Fruit fly (Drosophila melanogaster) whole organism, larva: ENCODE results near the gene CG33791.

ENCODE experiments used
- noc ChIP-seq: fragments of 200-800 bp; sonication (Bioruptor generic); optimal IDR thresholded peaks from 3 replicates; lab custom pipeline; 2019; ENCODE audit warnings: missing biosample characterization, mild to moderate bottlenecking, missing genetic modification characterization, moderate library complexity

CG33791 gene

dm6 chr3L:1626924-1627323 lies 24.2 kb downstream of the CG33791 start:
- TF ChIP-seq noc (tag; lab: Kevin White, UChicago), result no peak

dm6 chr3L:1628176-1628866 lies 25.6 kb downstream of the CG33791 start, which contains the start of gene CG13928:
CG13928 (minus strand) TSS chr3L:1628377.
- TF ChIP-seq noc (tag; lab: Kevin White, UChicago), result no peak

dm6 chr3L:1629064-1629777 lies 26.5 kb downstream of the CG33791 start, which contains the start of gene GC:
GC (minus strand) TSS chr3L:1629301.
- TF ChIP-seq noc (tag; lab: Kevin White, UChicago), result no peak

- TF ChIP-seq noc (tag; lab: Kevin White, UChicago), result no peak
Observed at dm6 chr3L:1636886-1637285, 34.1 kb downstream of the CG33791 start.

dm6 chr3L:1637652-1638051 lies 34.9 kb downstream of the CG33791 start, which contains the start of gene nSyb:
nSyb (minus strand) TSS chr3L:1637752.
- TF ChIP-seq noc (tag; lab: Kevin White, UChicago), result no peak

dm6 chr3L:1639185-1639812 lies 36.5 kb downstream of the CG33791 start, which contains the start of the genes Mettl2 and Bgb:
Mettl2 (minus strand) TSS chr3L:1639235.
Bgb (plus strand) TSS chr3L:1639711.
- TF ChIP-seq noc (tag; lab: Kevin White, UChicago), result no peak

- TF ChIP-seq noc (tag; lab: Kevin White, UChicago), result peak; percentile 90
Observed at dm6 chr3L:1644920-1645567, 42.3 kb downstream of the CG33791 start, which contains the start of the genes alphaCOP and CG13919. alphaCOP (minus strand) TSS chr3L:1645199. CG13919 (plus strand) TSS chr3L:1645467.

- TF ChIP-seq noc (tag; lab: Kevin White, UChicago), result no peak
Observed at dm6 chr3L:1647276-1647919, 44.6 kb downstream of the CG33791 start, which contains the start of the genes CG17249 and Bro. CG17249 (minus strand) TSS chr3L:1647464. Bro (plus strand) TSS chr3L:1647869.

dm6 chr3L:1648690-1649355 lies 46.1 kb downstream of the CG33791 start, which contains the start of gene CG13920:
CG13920 (plus strand) TSS chr3L:1648944.
- TF ChIP-seq noc (tag; lab: Kevin White, UChicago), result no peak

dm6 chr3L:1649363-1649762 lies 46.6 kb downstream of the CG33791 start:
- TF ChIP-seq noc (tag; lab: Kevin White, UChicago), result no peak

dm6 chr3L:1652700-1653200 lies 50.0 kb downstream of the CG33791 start, which contains the start of the genes CG7970 and Vta1:
CG7970 (plus strand) TSS chr3L:1652750.
Vta1 (minus strand) TSS chr3L:1652900.
- TF ChIP-seq noc (tag; lab: Kevin White, UChicago), result no peak

dm6 chr3L:1653752-1654151 lies 51.0 kb downstream of the CG33791 start:
- TF ChIP-seq noc (tag; lab: Kevin White, UChicago), result no peak

- TF ChIP-seq noc (tag; lab: Kevin White, UChicago), result no peak
Observed at dm6 chr3L:1661738-1662370, 59.1 kb downstream of the CG33791 start.
